Worm (Caenorhabditis elegans): ENCODE results near the gene fbxb-9.
"Not testable (repeated sequence)": the region's sequence is repeated elsewhere in the genome, so short reads cannot be mapped to it uniquely, and the experiment has no call there.

Gene fbxb-9

DNA sequence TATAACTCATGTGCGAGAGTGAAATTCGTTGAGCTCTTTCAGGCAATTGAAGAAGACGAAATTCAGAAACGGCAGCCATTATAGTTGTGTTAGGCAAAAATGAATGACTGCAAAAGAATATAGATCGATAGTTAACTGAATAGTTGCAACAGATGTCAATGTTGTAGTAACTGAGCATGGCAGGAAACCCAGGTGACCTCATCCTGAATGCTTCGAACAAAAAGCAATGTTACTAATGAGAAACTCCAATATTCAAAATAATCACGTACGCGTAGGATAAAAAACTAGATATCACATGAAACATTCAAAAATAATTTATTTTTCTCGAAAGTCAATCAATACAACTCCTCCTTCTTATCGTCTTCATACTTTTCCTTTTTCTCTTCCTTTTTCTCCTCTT is at the start of gene fbxb-9:
fbxb-9 (minus strand) TSS at position 101 of the 400 bp plus-strand sequence.
- TF ChIP-seq ces-1 (GFP tag; optimal IDR thresholded peaks at IDR 0.05), result no peak
- TF ChIP-seq flh-1 (GFP tag; optimal IDR thresholded peaks at IDR 0.05), result no peak
- TF ChIP-seq mep-1 (tag; optimal IDR thresholded peaks at IDR 0.05), result no peak
- TF ChIP-seq lin-32 (GFP tag; optimal IDR thresholded peaks at IDR 0.05), result no peak
- TF ChIP-seq nhr-76 (tag; optimal IDR thresholded peaks at IDR 0.05), result no peak
- TF ChIP-seq nhr-237 (tag; optimal IDR thresholded peaks at IDR 0.05), result no peak
- TF ChIP-seq ceh-43 (GFP tag; optimal IDR thresholded peaks at IDR 0.05), result no peak
- no peak for TF ChIP-seq elt-3 (tag; optimal IDR thresholded peaks at IDR 0.05)
- no peak for TF ChIP-seq unc-120 (tag; optimal IDR thresholded peaks at IDR 0.05; ENCODE audit: poor library complexity, severe bottlenecking)
- no peak for TF ChIP-seq unc-39 (tag; optimal IDR thresholded peaks at IDR 0.05)
- no peak for TF ChIP-seq blmp-1 (tag; optimal IDR thresholded peaks at IDR 0.05)
- no peak for TF ChIP-seq nhr-28 (tag; optimal IDR thresholded peaks at IDR 0.05)
- TF ChIP-seq ham-2 (GFP tag; optimal IDR thresholded peaks at IDR 0.05), result no peak
- TF ChIP-seq sptf-1 (tag; optimal IDR thresholded peaks at IDR 0.05), result no peak
- no peak for TF ChIP-seq zip-8 (tag; optimal IDR thresholded peaks at IDR 0.05)
- TF ChIP-seq elt-1 (tag; optimal IDR thresholded peaks at IDR 0.05; ENCODE audit: borderline replicate concordance, insufficient read depth), result no peak

DNA sequence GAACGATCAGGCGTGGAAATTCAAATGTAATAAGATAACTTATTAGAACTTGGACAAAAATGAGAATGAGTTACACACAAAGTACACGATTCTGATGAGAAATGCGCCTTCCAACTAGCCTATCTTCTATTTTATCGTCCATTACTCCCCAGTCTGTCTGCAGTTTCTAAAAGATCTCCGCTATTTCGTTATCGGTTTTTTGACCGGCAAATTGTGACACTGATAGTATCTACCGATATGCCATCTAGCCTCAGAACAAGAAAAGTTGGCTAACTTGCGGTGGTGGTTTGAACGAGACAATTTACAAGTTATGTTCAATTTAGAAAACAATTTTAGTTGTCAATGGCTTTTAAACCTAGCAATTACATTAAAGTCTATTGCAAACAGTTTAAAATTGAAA is 49.2 kb upstream of the fbxb-9 start:
- peak; percentile 84 for TF ChIP-seq ham-2 (GFP tag; optimal IDR thresholded peaks at IDR 0.05)
- no peak for TF ChIP-seq ceh-39 (tag; optimal IDR thresholded peaks at IDR 0.05)
- no peak for TF ChIP-seq ces-1 (GFP tag; optimal IDR thresholded peaks at IDR 0.05)
- no peak for TF ChIP-seq blmp-1 (tag; optimal IDR thresholded peaks at IDR 0.05)
- no peak for TF ChIP-seq ztf-11 (tag; optimal IDR thresholded peaks at IDR 0.05)
- no peak for TF ChIP-seq pha-4 (tag; optimal IDR thresholded peaks at IDR 0.05)
- TF ChIP-seq lsy-2 (tag; optimal IDR thresholded peaks at IDR 0.05), result no peak
- peak; percentile 94 for TF ChIP-seq elt-1 (tag; optimal IDR thresholded peaks at IDR 0.05; ENCODE audit: borderline replicate concordance, insufficient read depth)
- no peak for TF ChIP-seq ceh-43 (GFP tag; optimal IDR thresholded peaks at IDR 0.05)
- TF ChIP-seq sem-2 (GFP tag; optimal IDR thresholded peaks at IDR 0.05), result no peak
- TF ChIP-seq unc-62 (GFP tag; optimal IDR thresholded peaks at IDR 0.05), result no peak

DNA sequence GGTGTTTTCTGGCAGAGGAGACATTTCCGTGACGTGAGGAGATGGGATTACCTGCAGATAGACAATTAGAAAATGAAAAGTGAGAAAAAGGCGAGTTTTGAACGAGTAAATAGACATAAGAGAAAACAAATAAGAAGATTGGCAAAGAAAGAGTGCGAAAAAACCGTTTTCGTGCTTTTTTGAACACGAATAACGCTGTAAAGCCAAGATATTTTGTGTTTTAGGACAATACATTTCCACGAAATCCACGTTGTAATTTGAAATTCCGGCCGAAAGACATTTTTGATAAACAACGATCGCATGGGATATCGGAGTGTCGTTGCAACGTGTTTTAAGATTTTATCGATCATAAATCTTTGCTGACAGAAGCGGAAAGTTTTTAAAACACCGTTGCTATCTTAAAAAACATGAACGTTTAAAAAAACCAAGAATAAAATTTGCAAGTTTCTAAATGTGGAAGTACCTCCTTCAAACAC is 48.5 kb upstream of the fbxb-9 start, which contains the start of gene adk-1:
adk-1 (minus strand) TSS at position 51 of the 476 bp plus-strand sequence.
- TF ChIP-seq ceh-83 (GFP tag; optimal IDR thresholded peaks at IDR 0.05) (no peak), lsy-2 (tag; optimal IDR thresholded peaks at IDR 0.05) (no peak), ztf-11 (tag; optimal IDR thresholded peaks at IDR 0.05) (no peak), ceh-39 (tag; optimal IDR thresholded peaks at IDR 0.05) (no peak), drap-1 (GFP tag; optimal IDR thresholded peaks at IDR 0.05) (no peak)

DNA sequence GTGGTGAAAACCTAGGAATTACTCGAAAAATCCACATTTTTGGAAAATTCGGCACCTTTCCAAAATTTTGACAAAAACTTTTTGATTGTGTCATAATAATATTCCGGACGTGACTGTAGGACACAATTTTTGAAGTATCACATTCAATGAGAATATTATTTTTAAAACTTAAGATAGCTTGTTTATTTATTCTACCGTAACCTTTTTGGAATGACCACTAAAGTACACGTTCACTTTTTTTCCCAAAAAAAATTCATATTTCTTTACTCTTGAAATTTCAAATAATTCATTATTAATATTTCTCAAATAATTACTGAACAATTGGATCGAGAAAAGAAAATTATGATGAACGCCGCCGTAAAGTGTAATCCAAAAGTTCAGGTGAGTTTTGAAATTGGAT is 44.8 kb upstream of the fbxb-9 start, which contains the start of gene R07H5.9:
R07H5.9 (plus strand) TSS at position 301 of the 400 bp plus-strand sequence.
- no peak for TF ChIP-seq lin-32 (GFP tag; optimal IDR thresholded peaks at IDR 0.05)
- no peak for TF ChIP-seq mep-1 (tag; optimal IDR thresholded peaks at IDR 0.05)
- TF ChIP-seq lin-13 (tag; optimal IDR thresholded peaks at IDR 0.05), result no peak
- no peak for TF ChIP-seq mab-5 (tag; optimal IDR thresholded peaks at IDR 0.05)
- TF ChIP-seq nhr-12 (tag; optimal IDR thresholded peaks at IDR 0.05), result no peak
- TF ChIP-seq mls-2 (tag; optimal IDR thresholded peaks at IDR 0.05), result no peak
- no peak for TF ChIP-seq drap-1 (GFP tag; optimal IDR thresholded peaks at IDR 0.05)
- TF ChIP-seq ces-1 (GFP tag; optimal IDR thresholded peaks at IDR 0.05), result no peak
- no peak for TF ChIP-seq ham-2 (GFP tag; optimal IDR thresholded peaks at IDR 0.05)
- TF ChIP-seq flh-1 (GFP tag; optimal IDR thresholded peaks at IDR 0.05), result no peak
- no peak for TF ChIP-seq ceh-83 (GFP tag; optimal IDR thresholded peaks at IDR 0.05)

DNA sequence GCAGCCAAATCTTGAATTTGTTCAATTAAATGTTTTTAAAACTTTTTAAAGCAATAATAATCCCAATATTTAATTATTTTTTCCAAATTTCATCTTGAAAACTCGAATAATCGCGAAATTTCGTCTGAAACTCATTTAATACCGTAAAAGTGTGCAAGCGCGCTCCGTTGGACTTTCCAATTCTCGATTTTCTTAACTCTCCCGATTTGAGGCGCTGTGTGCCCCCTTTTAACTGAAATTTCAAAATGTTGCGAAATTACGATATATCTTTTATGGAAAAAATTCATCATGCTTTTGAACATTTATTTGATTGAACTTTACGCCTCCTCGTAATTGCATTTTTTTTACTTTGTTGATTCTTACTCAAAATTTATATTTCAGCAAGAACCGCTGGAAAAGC is 40.0 kb upstream of the fbxb-9 start, which contains the start of gene R07H5.11:
R07H5.11 (plus strand) TSS at position 380 of the 400 bp plus-strand sequence.
- not testable (repeated sequence) for TF ChIP-seq snpc-4, sptf-1, unc-39 (tag; optimal IDR thresholded peaks at IDR 0.05)

DNA sequence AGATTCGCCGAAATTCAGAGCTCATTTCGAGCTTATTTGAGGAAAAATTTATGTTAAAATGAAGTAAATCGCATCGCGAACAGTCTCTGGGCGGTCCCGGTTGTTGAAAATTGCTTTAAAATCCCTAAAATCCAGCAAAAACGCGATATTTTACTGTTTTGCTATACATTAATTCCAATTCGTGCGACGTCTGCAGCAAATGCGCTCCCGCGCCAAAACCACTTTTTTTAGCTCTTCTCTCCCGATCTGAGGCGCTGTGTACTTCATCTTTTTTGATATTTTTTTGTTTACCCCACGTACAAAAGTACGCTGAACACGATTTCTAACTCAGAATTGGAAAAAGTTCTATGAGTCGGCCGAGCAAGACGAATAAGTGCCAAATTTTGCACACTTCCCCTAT is 36.6 kb upstream of the fbxb-9 start, which contains the start of gene R07H5.16:
R07H5.16 (plus strand) TSS at position 348 of the 400 bp plus-strand sequence.
- not testable (repeated sequence) for TF ChIP-seq nhr-76, blmp-1, hlh-1 (tag; optimal IDR thresholded peaks at IDR 0.05)
